Fruit fly (Drosophila melanogaster) whole organism, prepupa: Measurements from ENCODE around the gene Spg7.

Experiments used
- Blimp-1 ChIP-seq: fragments of 200-800 bp; sonication (Bioruptor generic); optimal IDR thresholded peaks from 3 replicates; lab custom pipeline; 2017; ENCODE audit warnings: missing biosample characterization, missing genetic modification characterization, mild to moderate bottlenecking, moderate library complexity, missing genetic modification reagents
- CG10631 ChIP-seq: fragments of 200-800 bp; sonication (Bioruptor generic); optimal IDR thresholded peaks from 2 replicates; lab custom pipeline; 2016; ENCODE audit warnings: missing biosample characterization, missing genetic modification characterization
- CG10669 ChIP-seq: fragments of 200-800 bp; sonication (Bioruptor generic); optimal IDR thresholded peaks from 3 replicates; lab custom pipeline; 2018; ENCODE audit warnings: missing biosample characterization, mild to moderate bottlenecking, missing genetic modification characterization, moderate library complexity
- CG11294 ChIP-seq: fragments of 200-800 bp; sonication (Bioruptor generic); IDR thresholded peaks from 2 replicates; pipeline ENCODE4 v1.3.6; 2022; ENCODE audit warnings: missing biosample characterization, missing genetic modification characterization
- CG11762 ChIP-seq: fragments of 200-800 bp; sonication (Bioruptor generic); optimal IDR thresholded peaks from 3 replicates; lab custom pipeline; 2016; ENCODE audit warnings: missing biosample characterization, missing genetic modification characterization; ENCODE audit not compliant: insufficient read depth
- CG11902 ChIP-seq: fragments of 200-800 bp; sonication (Bioruptor generic); optimal IDR thresholded peaks from 3 replicates; lab custom pipeline; 2016; ENCODE audit warnings: missing biosample characterization, missing genetic modification characterization
- CG15336 ChIP-seq: fragments of 200-800 bp; sonication (Bioruptor generic); IDR thresholded peaks from 2 replicates; pipeline ENCODE4 v1.3.6; 2022; ENCODE audit warnings: missing biosample characterization, missing genetic modification characterization
- CG1621 ChIP-seq: fragments of 200-800 bp; sonication (Bioruptor generic); optimal IDR thresholded peaks from 3 replicates; lab custom pipeline; 2018; ENCODE audit warnings: missing biosample characterization, mild to moderate bottlenecking, missing genetic modification characterization
- CG3032 ChIP-seq: fragments of 200-800 bp; optimal IDR thresholded peaks from 2 replicates; lab custom pipeline; 2019; ENCODE audit warnings: missing biosample characterization, mild to moderate bottlenecking, missing genetic modification characterization, moderate library complexity
- CG31627 ChIP-seq: fragments of 200-800 bp; sonication (Bioruptor generic); optimal IDR thresholded peaks from 3 replicates; lab custom pipeline; 2016; ENCODE audit warnings: missing biosample characterization, missing genetic modification characterization
- CG32006 ChIP-seq: fragments of 200-800 bp; sonication (Bioruptor generic); optimal IDR thresholded peaks from 3 replicates; lab custom pipeline; 2017; ENCODE audit warnings: missing biosample characterization, mild to moderate bottlenecking, missing genetic modification characterization
- CG34406 ChIP-seq: fragments of 200-800 bp; sonication (Bioruptor generic); optimal IDR thresholded peaks from 3 replicates; lab custom pipeline; 2016; ENCODE audit warnings: missing biosample characterization, missing genetic modification characterization
- CG3919 ChIP-seq: fragments of 200-800 bp; sonication (Bioruptor generic); optimal IDR thresholded peaks from 3 replicates; lab custom pipeline; 2016; ENCODE audit warnings: missing biosample characterization, missing genetic modification characterization
- CG6276 ChIP-seq: fragments of 200-800 bp; sonication (Bioruptor generic); optimal IDR thresholded peaks from 2 replicates; lab custom pipeline; 2017; ENCODE audit warnings: missing biosample characterization, mild to moderate bottlenecking, missing genetic modification characterization
- CG6854 ChIP-seq: fragments of 200-800 bp; sonication (Bioruptor generic); optimal IDR thresholded peaks from 2 replicates; lab custom pipeline; 2017; ENCODE audit warnings: missing biosample characterization, mild to moderate bottlenecking, missing genetic modification characterization
- CG7368 ChIP-seq: fragments of 200-800 bp; sonication (Bioruptor generic); optimal IDR thresholded peaks from 3 replicates; lab custom pipeline; 2016; ENCODE audit warnings: missing biosample characterization, missing genetic modification characterization
- CG8119 ChIP-seq: fragments of 200-800 bp; sonication (Bioruptor generic); IDR thresholded peaks from 3 replicates; pipeline ENCODE4 v1.3.6; 2022; ENCODE audit warnings: missing biosample characterization, missing genetic modification characterization
- CG8319 ChIP-seq: fragments of 200-800 bp; sonication (Bioruptor generic); optimal IDR thresholded peaks from 3 replicates; lab custom pipeline; 2016; ENCODE audit warnings: missing biosample characterization, missing genetic modification characterization
- CG8632 ChIP-seq: fragments of 200-800 bp; sonication (Bioruptor generic); optimal IDR thresholded peaks from 3 replicates; lab custom pipeline; 2016; ENCODE audit warnings: missing biosample characterization, missing genetic modification characterization
- CG9139 ChIP-seq: fragments of 200-800 bp; sonication (Bioruptor generic); optimal IDR thresholded peaks from 3 replicates; lab custom pipeline; 2017; ENCODE audit warnings: missing biosample characterization, mild to moderate bottlenecking, missing genetic modification characterization
- Eip75B ChIP-seq: fragments of 200-800 bp; sonication (Bioruptor generic); optimal IDR thresholded peaks from 3 replicates; lab custom pipeline; 2016; ENCODE audit warnings: missing biosample characterization, missing genetic modification characterization
- Eip78C ChIP-seq: fragments of 200-800 bp; sonication (Bioruptor generic); peaks from one replicate; lab custom pipeline; 2016; ENCODE audit warnings: missing biosample characterization, missing genetic modification characterization
- Ets96B ChIP-seq: fragments of 200-800 bp; optimal IDR thresholded peaks from 2 replicates; lab custom pipeline; 2019; ENCODE audit warnings: missing biosample characterization, mild to moderate bottlenecking, missing genetic modification characterization, moderate library complexity
- Gug ChIP-seq: fragments of 200-800 bp; sonication (Bioruptor generic); IDR thresholded peaks from 2 replicates; pipeline ENCODE4 v1.3.6; 2022; ENCODE audit warnings: missing biosample characterization, missing genetic modification characterization
- Hr39 ChIP-seq: fragments of 200-800 bp; sonication (Bioruptor generic); optimal IDR thresholded peaks from 2 replicates; lab custom pipeline; 2016; ENCODE audit warnings: missing biosample characterization, missing genetic modification characterization
- Hr4 ChIP-seq: fragments of 200-800 bp; sonication (Bioruptor generic); optimal IDR thresholded peaks from 3 replicates; lab custom pipeline; 2016; ENCODE audit warnings: missing biosample characterization, missing genetic modification characterization
- Lpt ChIP-seq: fragments of 200-800 bp; sonication (Bioruptor generic); optimal IDR thresholded peaks from 3 replicates; lab custom pipeline; 2016; ENCODE audit warnings: missing biosample characterization, missing genetic modification characterization
- OdsH ChIP-seq: fragments of 200-800 bp; sonication (Bioruptor generic); optimal IDR thresholded peaks from 3 replicates; lab custom pipeline; 2016; ENCODE audit warnings: missing biosample characterization, missing genetic modification characterization
- Sox102F ChIP-seq: fragments of 200-800 bp; sonication (Bioruptor generic); optimal IDR thresholded peaks from 2 replicates; lab custom pipeline; 2016; ENCODE audit warnings: missing biosample characterization, mild to moderate bottlenecking, missing genetic modification characterization
- Sox14 ChIP-seq: fragments of 200-800 bp; sonication (Bioruptor generic); optimal IDR thresholded peaks from 3 replicates; lab custom pipeline; 2016; ENCODE audit warnings: missing biosample characterization, missing genetic modification characterization
- dac ChIP-seq: fragments of 200-800 bp; sonication (Bioruptor generic); optimal IDR thresholded peaks from 2 replicates; lab custom pipeline; 2017; ENCODE audit warnings: missing biosample characterization, mild to moderate bottlenecking, missing genetic modification characterization
- dsx ChIP-seq: fragments of 200-800 bp; optimal IDR thresholded peaks from 3 replicates; lab custom pipeline; 2019; ENCODE audit warnings: missing biosample characterization, mild to moderate bottlenecking, missing genetic modification characterization, moderate library complexity; ENCODE audit not compliant: poor library complexity, severe bottlenecking
- eg ChIP-seq: fragments of 200-800 bp; sonication (Bioruptor generic); IDR thresholded peaks from 3 replicates; pipeline ENCODE4 v1.3.6; 2022; ENCODE audit warnings: missing biosample characterization, missing genetic modification characterization
- esn ChIP-seq: fragments of 200-800 bp; sonication (Bioruptor generic); optimal IDR thresholded peaks from 2 replicates; lab custom pipeline; 2016; ENCODE audit warnings: missing biosample characterization, mild to moderate bottlenecking, missing genetic modification characterization, moderate library complexity
- fd85E ChIP-seq: fragments of 200-800 bp; sonication (Bioruptor generic); optimal IDR thresholded peaks from 3 replicates; lab custom pipeline; 2016; ENCODE audit warnings: missing biosample characterization, missing genetic modification characterization
- fkh ChIP-seq: fragments of 200-800 bp; sonication (Bioruptor generic); optimal IDR thresholded peaks from 3 replicates; lab custom pipeline; 2017; ENCODE audit warnings: missing biosample characterization, mild to moderate bottlenecking, missing genetic modification characterization, moderate library complexity
- lz ChIP-seq: fragments of 200-800 bp; sonication (Bioruptor generic); optimal IDR thresholded peaks from 3 replicates; lab custom pipeline; 2016; ENCODE audit warnings: missing biosample characterization, missing genetic modification characterization
- net ChIP-seq: fragments of 200-800 bp; sonication (Bioruptor generic); optimal IDR thresholded peaks from 3 replicates; lab custom pipeline; 2016; ENCODE audit warnings: missing biosample characterization, missing genetic modification characterization
- pdm3 ChIP-seq: fragments of 200-800 bp; sonication (Bioruptor generic); optimal IDR thresholded peaks from 3 replicates; lab custom pipeline; 2016; ENCODE audit warnings: missing biosample characterization, missing genetic modification characterization
- salr ChIP-seq, 2 experiments: fragments of 200-800 bp; sonication (Bioruptor generic); optimal IDR thresholded peaks; 3 replicates each; lab custom pipeline; 2016 to 2018; ENCODE audit warnings: missing biosample characterization in 2 of 2, missing genetic modification characterization in 2 of 2, mild to moderate bottlenecking in 1 of 2
- spab ChIP-seq: fragments of 200-800 bp; sonication (Bioruptor generic); optimal IDR thresholded peaks from 2 replicates; lab custom pipeline; 2017; ENCODE audit warnings: missing biosample characterization, mild to moderate bottlenecking, missing genetic modification characterization, missing genetic modification reagents
- ss ChIP-seq, 2 experiments: fragments of 200-800 bp; sonication (Bioruptor generic); optimal IDR thresholded peaks; 2 replicates in 1 of 2; 3 replicates in 1 of 2; lab custom pipeline; 2017 to 2018; ENCODE audit warnings: mild to moderate bottlenecking in 2 of 2, missing biosample characterization in 2 of 2, missing genetic modification characterization in 2 of 2, moderate library complexity in 1 of 2
- topi ChIP-seq: fragments of 200-800 bp; sonication (Bioruptor generic); optimal IDR thresholded peaks from 3 replicates; lab custom pipeline; 2016; ENCODE audit warnings: missing biosample characterization, missing genetic modification characterization
- vri ChIP-seq: fragments of 200-800 bp; sonication (Bioruptor generic); optimal IDR thresholded peaks from 3 replicates; lab custom pipeline; 2016; ENCODE audit warnings: missing biosample characterization, mild to moderate bottlenecking, missing genetic modification characterization

Spg7 gene

DNA sequence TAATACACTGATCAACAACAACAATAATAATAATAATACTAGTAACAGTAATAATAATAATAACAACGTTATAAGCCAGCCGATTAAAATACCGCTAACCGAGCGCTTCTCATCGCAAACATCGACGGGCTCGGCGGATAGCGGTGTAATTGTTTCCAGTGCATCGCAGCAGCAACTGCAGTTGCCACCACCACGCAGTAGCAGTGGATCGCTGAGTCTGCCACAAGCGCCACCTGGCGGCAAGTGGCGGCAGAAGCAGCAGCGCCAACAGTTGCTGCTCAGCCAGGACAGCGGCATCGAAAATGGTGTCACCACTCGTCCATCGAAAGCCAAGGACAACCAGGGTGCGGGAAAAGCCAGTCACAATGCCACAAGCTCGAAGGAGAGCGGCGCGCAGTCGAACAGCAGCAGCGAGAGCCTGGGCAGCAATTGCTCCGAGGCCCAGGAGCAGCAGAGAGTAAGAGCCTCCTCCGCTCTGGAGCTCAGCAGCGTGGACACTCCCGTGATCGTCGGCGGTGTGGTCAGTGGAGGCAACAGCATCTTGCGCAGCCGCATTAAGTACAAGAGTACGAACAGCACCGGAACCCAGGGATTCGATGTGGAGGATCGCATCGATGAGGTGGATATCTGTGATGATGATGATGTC is 38.5 kb downstream of the Spg7 start (continued):
- TF ChIP-seq Sox102F (GFP tag; lab: Kevin White, UChicago) (no peak), ss (GFP tag; optimal IDR thresholded peaks at IDR 0.05; lab: Kevin White, UChicago) (peak; percentile 23 to 48), dsx (GFP tag; lab: Kevin White, UChicago) (no peak), fd85E (GFP tag; lab: Kevin White, UChicago) (no peak), CG15336 (GFP tag; lab: Robert Waterston, UW) (peak; percentile 46), Sox14 (no peak), CG1621 (tag; lab: Kevin White, UChicago) (peak; percentile 24), Hr39 (GFP tag; lab: Kevin White, UChicago) (no peak), CG8632 (GFP tag; lab: Kevin White, UChicago) (no peak), Ets96B (no peak), CG34406 (GFP tag; lab: Kevin White, UChicago) (no peak), CG11294 (no peak), CG8319 (no peak), esn (GFP tag; lab: Kevin White, UChicago) (no peak), CG8119 (GFP tag; lab: Robert Waterston, UW) (peak; percentile 42; the same call in 2 of the 3 replicates), vri (GFP tag; lab: Kevin White, UChicago) (no peak), Gug (GFP tag; lab: Robert Waterston, UW) (no peak), CG11762 (GFP tag; lab: Kevin White, UChicago) (no peak), CG10669 (GFP tag; lab: Kevin White, UChicago) (peak; percentile 25), salr (GFP tag; optimal IDR thresholded peaks at IDR 0.05; lab: Kevin White, UChicago) (peak in 1 of 2 experiments; percentile 2), pdm3 (GFP tag; lab: Kevin White, UChicago) (peak; percentile 19), topi (GFP tag; lab: Kevin White, UChicago) (no peak), spab (GFP tag; lab: Kevin White, UChicago) (no peak), CG3032 (tag; lab: Kevin White, UChicago) (peak; percentile 7), CG6854 (GFP tag; lab: Kevin White, UChicago) (no peak), lz (no peak), dac (no peak), Blimp-1 (GFP tag; lab: Kevin White, UChicago) (peak; percentile 3)

DNA sequence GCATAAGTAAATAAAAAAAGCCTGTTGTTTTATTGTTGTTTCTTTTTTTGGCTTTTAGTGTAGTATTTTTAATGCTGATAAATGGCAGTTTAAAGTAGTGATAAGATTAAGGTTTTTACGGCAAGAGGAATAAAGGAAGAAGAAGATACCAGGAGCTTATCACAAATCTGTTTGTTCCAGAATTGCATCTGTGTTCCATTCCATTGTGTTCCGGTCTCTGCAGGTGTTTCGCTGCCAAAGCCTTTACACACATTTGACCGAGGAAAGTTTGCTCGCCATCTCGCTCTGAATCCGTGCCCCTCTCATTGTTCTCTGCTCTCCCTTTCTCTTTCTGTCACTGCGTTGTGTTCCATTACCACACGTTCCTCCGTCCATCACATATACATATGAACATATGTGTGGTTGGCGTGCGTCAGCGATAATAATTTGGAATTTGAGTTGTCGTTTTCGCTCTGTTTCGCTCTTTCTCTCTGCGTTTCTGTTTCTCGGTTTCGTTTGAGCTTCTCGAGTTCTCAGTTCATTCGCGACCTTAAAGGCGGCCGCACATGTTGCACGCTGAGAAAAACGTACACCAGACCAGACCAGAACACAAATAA is 39.7 kb downstream of the Spg7 start:
- TF ChIP-seq CG31627 (GFP tag; lab: Kevin White, UChicago) (no peak), CG6276 (GFP tag; lab: Kevin White, UChicago) (peak; percentile 62), CG10669 (GFP tag; lab: Kevin White, UChicago) (no peak), spab (GFP tag; lab: Kevin White, UChicago) (no peak), CG34406 (GFP tag; lab: Kevin White, UChicago) (no peak), dsx (GFP tag; lab: Kevin White, UChicago) (peak; percentile 40), CG8119 (GFP tag; lab: Robert Waterston, UW) (0 out of 3 replicates have a peak, but pooled peaks have one; percentile 34), CG8632 (GFP tag; lab: Kevin White, UChicago) (no peak), Eip75B (GFP tag; lab: Kevin White, UChicago) (peak; percentile 5), CG9139 (GFP tag; lab: Kevin White, UChicago) (peak; percentile 39), CG3032 (tag; lab: Kevin White, UChicago) (peak; percentile 2), CG1621 (tag; lab: Kevin White, UChicago) (peak; percentile 16), fkh (GFP tag; lab: Kevin White, UChicago) (peak; percentile 39), Hr39 (GFP tag; lab: Kevin White, UChicago) (no peak), Eip78C (GFP tag; lab: Kevin White, UChicago) (peak; percentile 68), CG10631 (GFP tag; lab: Kevin White, UChicago) (no peak), Ets96B (no peak), pdm3 (GFP tag; lab: Kevin White, UChicago) (no peak), CG6854 (GFP tag; lab: Kevin White, UChicago) (peak; percentile 39), Hr4 (GFP tag; lab: Kevin White, UChicago) (no peak), Blimp-1 (GFP tag; lab: Kevin White, UChicago) (peak; percentile 58), CG32006 (no peak), CG11902 (no peak), lz (no peak), CG15336 (GFP tag; lab: Robert Waterston, UW) (peak; percentile 42; the same call in 1 of the 2 replicates), OdsH (GFP tag; lab: Kevin White, UChicago) (no peak), net (peak; percentile 15), ss (GFP tag; optimal IDR thresholded peaks at IDR 0.05; lab: Kevin White, UChicago) (peak; percentile 42 to 72), topi (GFP tag; lab: Kevin White, UChicago) (peak; percentile 11), eg (GFP tag; lab: Robert Waterston, UW) (peak; percentile 43; the same call in 1 of the 3 replicates), CG3919 (GFP tag; lab: Kevin White, UChicago) (peak; percentile 28), CG7368 (GFP tag; lab: Kevin White, UChicago) (no peak), esn (GFP tag; lab: Kevin White, UChicago) (peak; percentile 8), Lpt (GFP tag; lab: Kevin White, UChicago) (no peak), vri (GFP tag; lab: Kevin White, UChicago) (peak; percentile 84)
